Worm (Caenorhabditis elegans): ENCODE results near the gene ced-8.

Gene ced-8

DNA sequence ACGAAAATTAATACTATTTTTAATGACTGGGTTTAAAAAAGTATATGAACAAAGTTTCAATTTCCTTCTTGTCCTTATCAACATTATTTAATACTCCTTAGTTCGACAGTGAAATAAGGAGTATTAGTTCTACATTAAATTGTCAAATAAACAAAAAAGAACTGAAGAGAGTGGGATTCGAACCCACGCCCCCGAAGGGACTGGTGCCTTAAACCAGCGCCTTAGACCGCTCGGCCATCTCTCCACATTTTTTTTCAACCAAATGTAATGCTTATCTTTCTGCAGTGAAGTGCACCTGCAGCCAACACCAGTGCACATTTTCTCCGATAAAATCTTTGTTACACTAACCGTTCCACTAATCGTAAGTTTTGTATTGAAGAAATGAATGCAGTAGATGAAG, 2.5 kb upstream of the ced-8 start (continued):
- TF ChIP-seq mcd-1 (GFP tag; IDR thresholded peaks at IDR 0.05), result 0 out of 2 replicates have a peak, but pooled peaks have one; percentile 8
- TF ChIP-seq mel-28 (tag; optimal IDR thresholded peaks at IDR 0.05; ENCODE audit: borderline replicate concordance), result no peak
- TF ChIP-seq B0336.3 (GFP tag; IDR thresholded peaks at IDR 0.05), result no peak
- no peak for TF ChIP-seq F52B5.7 (tag; optimal IDR thresholded peaks at IDR 0.05)
- TF ChIP-seq B0019.2 (GFP tag; conservative IDR thresholded peaks at IDR 0.05), result no peak
- peak; percentile 8 for TF ChIP-seq ZK185.1 (tag; optimal IDR thresholded peaks at IDR 0.05; ENCODE audit: poor library complexity, severe bottlenecking)
- no peak for TF ChIP-seq T07F8.4 (tag; optimal IDR thresholded peaks at IDR 0.05)
- no peak for TF ChIP-seq nfya-1 (tag; optimal IDR thresholded peaks at IDR 0.05; ENCODE audit: borderline replicate concordance, insufficient read depth)
- no peak for TF ChIP-seq ztf-25 (GFP tag; IDR thresholded peaks at IDR 0.05)
- TF ChIP-seq lir-1 (GFP tag; conservative IDR thresholded peaks at IDR 0.05), result no peak
- no peak for TF ChIP-seq lag-1 (GFP tag; IDR thresholded peaks at IDR 0.05)
- TF ChIP-seq Y67H2A.10 (GFP tag; conservative IDR thresholded peaks at IDR 0.05), result no peak
- no peak for TF ChIP-seq snpc-1.1 (tag; optimal IDR thresholded peaks at IDR 0.05; ENCODE audit: insufficient read depth)
- no peak for TF ChIP-seq ztf-26 (tag; optimal IDR thresholded peaks at IDR 0.05)
- no peak for TF ChIP-seq dpl-1 (GFP tag; optimal IDR thresholded peaks at IDR 0.05)
- TF ChIP-seq ztf-22 (GFP tag; optimal IDR thresholded peaks at IDR 0.05), result no peak
- no peak for TF ChIP-seq pha-4 (tag; optimal IDR thresholded peaks at IDR 0.05)
- no peak for TF ChIP-seq lin-54 (GFP tag; optimal IDR thresholded peaks at IDR 0.05)
- TF ChIP-seq F57C9.4 (tag; optimal IDR thresholded peaks at IDR 0.05), result no peak
- no peak for TF ChIP-seq ztf-3 (GFP tag; optimal IDR thresholded peaks at IDR 0.05)
- TF ChIP-seq ztf-6 (GFP tag; IDR thresholded peaks at IDR 0.05), result no peak
- no peak for TF ChIP-seq tlf-1 (GFP tag; optimal IDR thresholded peaks at IDR 0.05)
- TF ChIP-seq egrh-3 (GFP tag; IDR thresholded peaks at IDR 0.05), result 0 out of 2 replicates have a peak, but pooled peaks have one; percentile 26
- no peak for TF ChIP-seq F39B2.1 (GFP tag; IDR thresholded peaks at IDR 0.05)
- no peak for TF ChIP-seq nhr-120 (GFP tag; IDR thresholded peaks at IDR 0.05)
- TF ChIP-seq hmg-20 (GFP tag; IDR thresholded peaks at IDR 0.05), result no peak
- no peak for TF ChIP-seq ceh-58 (GFP tag; IDR thresholded peaks at IDR 0.05)
- TF ChIP-seq snpc-4 (GFP tag; optimal IDR thresholded peaks at IDR 0.05), result peak; percentile 5
- TF ChIP-seq snpc-4 (tag; optimal IDR thresholded peaks at IDR 0.05), result peak in 2 of 4 experiments; percentile 35 to 63
- TF ChIP-seq Y56A3A.18 (GFP tag; IDR thresholded peaks at IDR 0.05), result 0 out of 2 replicates have a peak, but pooled peaks have one; percentile 24
- TF ChIP-seq dpff-1 (tag; optimal IDR thresholded peaks at IDR 0.05), result no peak
- no peak for TF ChIP-seq somi-1 (GFP tag; optimal IDR thresholded peaks at IDR 0.05)
- TF ChIP-seq akir-1 (GFP tag; optimal IDR thresholded peaks at IDR 0.05), result no peak
- peak; percentile 12 for TF ChIP-seq nhr-80 (tag; optimal IDR thresholded peaks at IDR 0.05)
- no peak for TF ChIP-seq bed-1 (GFP tag; IDR thresholded peaks at IDR 0.05)
- no peak for TF ChIP-seq unc-130 (GFP tag; optimal IDR thresholded peaks at IDR 0.05)
- no peak for TF ChIP-seq sea-2 (GFP tag; IDR thresholded peaks at IDR 0.05)
- no peak for TF ChIP-seq efl-1 (GFP tag; optimal IDR thresholded peaks at IDR 0.05)
- no peak for TF ChIP-seq nfyb-1 (GFP tag; IDR thresholded peaks at IDR 0.05)
- TF ChIP-seq T26A5.8 (tag; optimal IDR thresholded peaks at IDR 0.05), result no peak
- TF ChIP-seq sdz-38 (tag; optimal IDR thresholded peaks at IDR 0.05), result no peak
- TF ChIP-seq lin-26 (GFP tag; IDR thresholded peaks at IDR 0.05), result peak; percentile 69; the same call in 1 of the 2 replicates
- no peak for TF ChIP-seq lsl-1 (GFP tag; optimal IDR thresholded peaks at IDR 0.05)
- no peak for TF ChIP-seq repo-1 (tag; optimal IDR thresholded peaks at IDR 0.05)
- peak; percentile 34 for TF ChIP-seq snpc-1.3 (tag; optimal IDR thresholded peaks at IDR 0.05; ENCODE audit: insufficient read depth)
- no peak for TF ChIP-seq zim-3 (tag; optimal IDR thresholded peaks at IDR 0.05)
- peak; percentile 36 for TF ChIP-seq ztf-18 (tag; optimal IDR thresholded peaks at IDR 0.05)
- no peak for TF ChIP-seq F37B4.10 (GFP tag; IDR thresholded peaks at IDR 0.05)
- TF ChIP-seq xnd-1 (tag; optimal IDR thresholded peaks at IDR 0.05), result no peak
- TF ChIP-seq fkh-3 (tag; optimal IDR thresholded peaks at IDR 0.05), result no peak

All from whole organism, young adult.